Fruit fly (Drosophila melanogaster) whole organism, embryonic: Measurements from ENCODE around the gene CG31089.

Source experiments
- Asciz ChIP-seq: fragments of 200-800 bp; sonication (Bioruptor generic); optimal IDR thresholded peaks from 2 replicates; lab custom pipeline; 2017; ENCODE audit warnings: missing biosample characterization, mild to moderate bottlenecking, missing genetic modification characterization, missing genetic modification reagents
- Blimp-1 ChIP-seq: fragments of 200-800 bp; sonication (Bioruptor generic); optimal IDR thresholded peaks from 3 replicates; lab custom pipeline; 2018; ENCODE audit warnings: missing biosample characterization, missing genetic modification characterization, mild to moderate bottlenecking, moderate library complexity, missing genetic modification reagents
- BtbVII ChIP-seq: fragments of 200-800 bp; sonication (Bioruptor generic); optimal IDR thresholded peaks from 3 replicates; lab custom pipeline; 2017; ENCODE audit warnings: missing biosample characterization, mild to moderate bottlenecking, missing genetic modification characterization
- CG11398 ChIP-seq: fragments of 200-800 bp; sonication (Bioruptor generic); optimal IDR thresholded peaks from 2 replicates; lab custom pipeline; 2016; ENCODE audit warnings: missing biosample characterization, missing genetic modification characterization
- CG11560 ChIP-seq: fragments of 200-800 bp; sonication (Bioruptor generic); IDR thresholded peaks from 3 replicates; pipeline ENCODE4 v1.3.6; 2022; ENCODE audit warnings: missing biosample characterization, missing genetic modification characterization
- CG11695 ChIP-seq: fragments of 200-800 bp; sonication (Bioruptor generic); IDR thresholded peaks from 3 replicates; pipeline ENCODE4 v1.3.6; 2022; ENCODE audit warnings: missing biosample characterization, missing genetic modification characterization
- CG12071 ChIP-seq: fragments of 200-800 bp; sonication (Bioruptor generic); optimal IDR thresholded peaks from 3 replicates; lab custom pipeline; 2018; ENCODE audit warnings: missing biosample characterization, mild to moderate bottlenecking, missing genetic modification characterization
- CG12236 ChIP-seq: fragments of 200-800 bp; sonication (Bioruptor generic); optimal IDR thresholded peaks from 2 replicates; lab custom pipeline; 2016; ENCODE audit warnings: missing biosample characterization, missing genetic modification characterization
- CG1233 ChIP-seq: fragments of 200-800 bp; sonication (Bioruptor generic); optimal IDR thresholded peaks from 4 replicates; lab custom pipeline; 2018; ENCODE audit warnings: missing biosample characterization, mild to moderate bottlenecking, missing genetic modification characterization
- CG14710 ChIP-seq: fragments of 200-800 bp; sonication (Bioruptor generic); optimal IDR thresholded peaks from 3 replicates; lab custom pipeline; 2019; ENCODE audit warnings: missing biosample characterization, mild to moderate bottlenecking, missing genetic modification characterization, moderate library complexity
- CG17802 ChIP-seq: fragments of 200-800 bp; sonication (Bioruptor generic); optimal IDR thresholded peaks from 2 replicates; lab custom pipeline; 2018; ENCODE audit warnings: missing biosample characterization, mild to moderate bottlenecking, missing genetic modification characterization, moderate library complexity
- CG17829 ChIP-seq: fragments of 200-800 bp; optimal IDR thresholded peaks from 2 replicates; lab custom pipeline; 2019; ENCODE audit warnings: missing biosample characterization, mild to moderate bottlenecking, missing genetic modification characterization, moderate library complexity
- CG18764 ChIP-seq: fragments of 200-800 bp; sonication (Bioruptor generic); optimal IDR thresholded peaks from 3 replicates; lab custom pipeline; 2016; ENCODE audit warnings: missing biosample characterization, missing genetic modification characterization
- CG5953 ChIP-seq: fragments of 200-800 bp; sonication (Bioruptor generic); IDR thresholded peaks from 2 replicates; pipeline ENCODE4 v1.3.6; 2022; ENCODE audit warnings: missing biosample characterization, missing genetic modification characterization
- CG6175 ChIP-seq: fragments of 200-800 bp; sonication (Bioruptor generic); IDR thresholded peaks from 3 replicates; pipeline ENCODE4 v1.3.6; 2022; ENCODE audit warnings: missing biosample characterization, missing genetic modification characterization
- CG8290 ChIP-seq, 3 experiments: fragments of 200-800 bp; sonication (Bioruptor generic); optimal IDR thresholded peaks; 2 replicates each; lab custom pipeline; 2016 to 2019; ENCODE audit warnings: missing biosample characterization in 3 of 3, missing genetic modification characterization in 3 of 3, mild to moderate bottlenecking in 2 of 3, moderate library complexity in 1 of 3
- CG9727 ChIP-seq: fragments of 200-800 bp; sonication (Bioruptor generic); optimal IDR thresholded peaks from 3 replicates; lab custom pipeline; 2017; ENCODE audit warnings: missing biosample characterization, mild to moderate bottlenecking, missing genetic modification characterization
- Camta ChIP-seq: fragments of 200-800 bp; sonication (Bioruptor generic); optimal IDR thresholded peaks from 2 replicates; lab custom pipeline; 2016; ENCODE audit warnings: missing biosample characterization, missing genetic modification characterization
- CrebB ChIP-seq: fragments of 200-800 bp; sonication (Bioruptor generic); optimal IDR thresholded peaks from 3 replicates; lab custom pipeline; 2018; ENCODE audit warnings: missing biosample characterization, mild to moderate bottlenecking, missing genetic modification characterization
- Ets65A ChIP-seq: fragments of 200-800 bp; sonication (Bioruptor generic); peaks from one replicate; lab custom pipeline; 2016; ENCODE audit warnings: missing biosample characterization, missing genetic modification characterization
- HHEX ChIP-seq: fragments of 200-800 bp; sonication (Bioruptor generic); optimal IDR thresholded peaks from 3 replicates; lab custom pipeline; 2017; ENCODE audit warnings: missing biosample characterization, mild to moderate bottlenecking, missing genetic modification characterization, missing genetic modification reagents
- HLHmδ ChIP-seq: fragments of 200-800 bp; sonication (Bioruptor generic); optimal IDR thresholded peaks from 2 replicates; lab custom pipeline; 2018; ENCODE audit warnings: missing biosample characterization, mild to moderate bottlenecking, missing genetic modification characterization, moderate library complexity
- Hr78 ChIP-seq, 2 experiments: fragments of 200-800 bp in 1 of 2; fragments of >200 bp in 1 of 2; sonication (Bioruptor generic) in 1 of 2; optimal IDR thresholded peaks; 2 replicates each; lab custom pipeline; 2017 to 2019; ENCODE audit warnings: missing biosample characterization in 2 of 2, missing genetic modification characterization in 2 of 2, mild to moderate bottlenecking in 1 of 2, moderate library complexity in 1 of 2
- Kr ChIP-seq: fragments of 200-800 bp; sonication (Bioruptor generic); optimal IDR thresholded peaks from 2 replicates; lab custom pipeline; 2017; ENCODE audit warnings: missing biosample characterization, mild to moderate bottlenecking, missing genetic modification characterization
- Lim3 ChIP-seq: fragments of 200-800 bp; sonication (Bioruptor generic); IDR thresholded peaks from 2 replicates; pipeline ENCODE4 v1.3.6; 2022; ENCODE audit warnings: missing biosample characterization, missing genetic modification characterization
- Oli ChIP-seq: fragments of 200-800 bp; sonication (Bioruptor generic); optimal IDR thresholded peaks from 2 replicates; lab custom pipeline; 2018; ENCODE audit warnings: missing biosample characterization, mild to moderate bottlenecking, missing genetic modification characterization, moderate library complexity
- Side ChIP-seq: fragments of 200-800 bp; sonication (Bioruptor generic); optimal IDR thresholded peaks from 2 replicates; lab custom pipeline; 2016; ENCODE audit warnings: missing biosample characterization, missing genetic modification characterization
- Trl ChIP-seq, 3 experiments: fragments of >200 bp in 2 of 3; fragments of 200-800 bp in 1 of 3; sonication (Bioruptor generic) in 1 of 3; optimal IDR thresholded peaks; 2 replicates in 1 of 3; 3 replicates in 2 of 3; lab custom pipeline; 2016 to 2017; ENCODE audit warnings: missing biosample characterization in 1 of 3, missing genetic modification characterization in 1 of 3
- ab ChIP-seq: fragments of 200-800 bp; sonication (Bioruptor generic); optimal IDR thresholded peaks from 2 replicates; lab custom pipeline; 2016; ENCODE audit warnings: missing biosample characterization, missing genetic modification characterization
- ac ChIP-seq: fragments of 200-800 bp; sonication (Bioruptor generic); optimal IDR thresholded peaks from 3 replicates; lab custom pipeline; 2017; ENCODE audit warnings: missing biosample characterization, mild to moderate bottlenecking, missing genetic modification characterization
- aop ChIP-seq: fragments of 200-800 bp; sonication (Bioruptor generic); IDR thresholded peaks from 2 replicates; pipeline ENCODE4 v1.3.6; 2022; ENCODE audit warnings: missing biosample characterization, missing genetic modification characterization
- ap ChIP-seq: fragments of 200-800 bp; sonication (Bioruptor generic); IDR thresholded peaks from 2 replicates; pipeline ENCODE4 v1.3.6; 2022; ENCODE audit warnings: missing biosample characterization, missing genetic modification characterization
- dan ChIP-seq: fragments of 200-800 bp; sonication (Bioruptor generic); IDR thresholded peaks from 2 replicates; pipeline ENCODE4 v1.3.6; 2022; ENCODE audit warnings: missing biosample characterization, missing genetic modification characterization
- ems ChIP-seq: fragments of 200-800 bp; sonication (Bioruptor generic); optimal IDR thresholded peaks from 3 replicates; lab custom pipeline; 2016; ENCODE audit warnings: missing biosample characterization, missing genetic modification characterization
- gcm ChIP-seq: fragments of 200-800 bp; sonication (Bioruptor generic); optimal IDR thresholded peaks from 2 replicates; lab custom pipeline; 2019; ENCODE audit warnings: missing biosample characterization, mild to moderate bottlenecking, missing genetic modification characterization, moderate library complexity
- gem ChIP-seq: fragments of 200-800 bp; sonication (Bioruptor generic); optimal IDR thresholded peaks from 2 replicates; lab custom pipeline; 2019; ENCODE audit warnings: missing biosample characterization, mild to moderate bottlenecking, missing genetic modification characterization, moderate library complexity
- grn ChIP-seq: fragments of 200-800 bp; sonication (Bioruptor generic); optimal IDR thresholded peaks from 3 replicates; lab custom pipeline; 2017; ENCODE audit warnings: missing biosample characterization, missing genetic modification characterization
- jigr1 ChIP-seq: fragments of 200-800 bp; sonication (Bioruptor generic); IDR thresholded peaks from 3 replicates; pipeline ENCODE4 v1.3.6; 2022; ENCODE audit warnings: missing biosample characterization, missing genetic modification characterization
- kah ChIP-seq: fragments of 200-800 bp; sonication (Bioruptor generic); optimal IDR thresholded peaks from 2 replicates; lab custom pipeline; 2018; ENCODE audit warnings: missing biosample characterization, mild to moderate bottlenecking, missing genetic modification characterization
- klu ChIP-seq: fragments of 200-800 bp; sonication (Bioruptor generic); IDR thresholded peaks from 2 replicates; pipeline ENCODE4 v1.3.6; 2022; ENCODE audit warnings: missing biosample characterization, missing genetic modification characterization
- kni ChIP-seq: fragments of 200-800 bp; sonication (Bioruptor generic); optimal IDR thresholded peaks from 3 replicates; lab custom pipeline; 2017; ENCODE audit warnings: mild to moderate bottlenecking, missing biosample characterization, missing genetic modification reagents, missing genetic modification characterization
- mam ChIP-seq: fragments of 200-800 bp; sonication (Bioruptor generic); optimal IDR thresholded peaks from 3 replicates; lab custom pipeline; 2016; ENCODE audit warnings: missing biosample characterization, missing genetic modification characterization
- p53 ChIP-seq: fragments of 200-800 bp; sonication (Bioruptor generic); optimal IDR thresholded peaks from 2 replicates; lab custom pipeline; 2016; ENCODE audit warnings: missing biosample characterization, missing genetic modification characterization
- pfk ChIP-seq: fragments of 200-800 bp; sonication (Bioruptor generic); optimal IDR thresholded peaks from 2 replicates; lab custom pipeline; 2018; ENCODE audit warnings: missing biosample characterization, mild to moderate bottlenecking, missing genetic modification characterization, moderate library complexity
- pum ChIP-seq: fragments of 200-800 bp; sonication (Bioruptor generic); optimal IDR thresholded peaks from 2 replicates; lab custom pipeline; 2016; ENCODE audit warnings: missing biosample characterization, missing genetic modification characterization
- salm ChIP-seq: fragments of 200-800 bp; sonication (Bioruptor generic); optimal IDR thresholded peaks from 2 replicates; lab custom pipeline; 2018; ENCODE audit warnings: missing biosample characterization, mild to moderate bottlenecking, missing genetic modification characterization
- sens ChIP-seq: fragments of 200-800 bp; sonication (Bioruptor generic); peaks from one replicate; lab custom pipeline; 2016; ENCODE audit warnings: missing biosample characterization, missing genetic modification characterization
- sqz ChIP-seq: fragments of 200-800 bp; sonication (Bioruptor generic); optimal IDR thresholded peaks from 3 replicates; lab custom pipeline; 2018; ENCODE audit warnings: missing biosample characterization, mild to moderate bottlenecking, missing genetic modification characterization
- sr ChIP-seq: fragments of 200-800 bp; sonication (Bioruptor generic); IDR thresholded peaks from 3 replicates; pipeline ENCODE4 v1.3.6; 2022; ENCODE audit warnings: missing biosample characterization, missing genetic modification characterization
- sug ChIP-seq: fragments of 200-800 bp; optimal IDR thresholded peaks from 2 replicates; lab custom pipeline; 2019; ENCODE audit warnings: missing biosample characterization, mild to moderate bottlenecking, missing genetic modification characterization, moderate library complexity
- trem ChIP-seq: fragments of 200-800 bp; optimal IDR thresholded peaks from 3 replicates; lab custom pipeline; 2019; ENCODE audit warnings: missing biosample characterization, mild to moderate bottlenecking, missing genetic modification characterization, moderate library complexity

Gene CG31089

DNA sequence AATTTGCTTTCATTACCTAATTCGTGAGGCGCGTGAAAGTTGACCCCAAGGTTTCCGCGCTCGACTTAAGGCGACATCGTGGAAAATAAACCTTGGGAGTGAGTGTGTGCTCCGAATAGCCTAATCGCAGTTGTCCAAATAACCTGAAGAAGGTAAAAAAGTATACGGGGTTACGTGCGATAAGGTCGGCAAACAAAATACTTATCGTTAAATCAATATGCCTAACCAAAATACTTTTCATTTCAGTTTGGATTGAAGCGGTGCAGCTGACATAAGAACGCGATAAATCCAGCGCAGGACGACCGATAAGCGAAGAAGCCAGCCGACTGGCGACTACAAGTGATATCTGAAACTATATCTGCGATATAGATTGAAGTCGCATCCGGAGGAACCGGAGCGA lies 17.3 kb upstream of the CG31089 start (continued):
- TF ChIP-seq CG18764 (GFP tag; lab: Kevin White, UChicago) = no peak
- no peak for TF ChIP-seq sqz (GFP tag; lab: Kevin White, UChicago)
- TF ChIP-seq CrebB = peak; percentile 65
- no peak for TF ChIP-seq CG11560 (tag; lab: Robert Waterston, UW)
- peak; percentile 38 for TF ChIP-seq CG12236 (GFP tag; lab: Kevin White, UChicago)
- no peak for TF ChIP-seq pum (GFP tag; lab: Kevin White, UChicago)
- TF ChIP-seq Oli = no peak
- TF ChIP-seq CG5953 = 0 out of 2 replicates have a peak, but pooled peaks have one; percentile 40
- TF ChIP-seq Blimp-1 = peak; percentile 50
- TF ChIP-seq CG6175 (GFP tag; lab: Robert Waterston, UW) = no peak
- peak; percentile 13 for TF ChIP-seq CG9727 (GFP tag; lab: Kevin White, UChicago)
- no peak for TF ChIP-seq HHEX (GFP tag; lab: Kevin White, UChicago)
- TF ChIP-seq CG11695 (GFP tag; lab: Robert Waterston, UW) = 0 out of 3 replicates have a peak, but pooled peaks have one; percentile 30
- TF ChIP-seq aop (GFP tag; lab: Robert Waterston, UW) = no peak
- peak in 1 of 2 experiments; percentile 96 for TF ChIP-seq Hr78 (GFP tag; optimal IDR thresholded peaks at IDR 0.05; lab: Kevin White, UChicago)
- peak; percentile 31 for TF ChIP-seq gem (tag; lab: Kevin White, UChicago)
- no peak for TF ChIP-seq ab (GFP tag; lab: Kevin White, UChicago)
- no peak for TF ChIP-seq mam
- peak; percentile 42 for TF ChIP-seq CG1233 (GFP tag; lab: Kevin White, UChicago)
- TF ChIP-seq Ets65A = no peak
- peak; percentile 12 for TF ChIP-seq ems (GFP tag; lab: Kevin White, UChicago)
- TF ChIP-seq p53 = no peak
- no peak for TF ChIP-seq trem
- no peak for TF ChIP-seq dan (GFP tag; lab: Robert Waterston, UW)
- peak; percentile 1 for TF ChIP-seq BtbVII (GFP tag; lab: Kevin White, UChicago)
- TF ChIP-seq CG14710 (tag; lab: Kevin White, UChicago) = peak; percentile 44
- TF ChIP-seq Side (GFP tag; lab: Kevin White, UChicago) = peak; percentile 35
- TF ChIP-seq kni (GFP tag; lab: Kevin White, UChicago) = peak; percentile 90
- peak; percentile 10 for TF ChIP-seq sug (tag; lab: Kevin White, UChicago)
- TF ChIP-seq HLHmδ (GFP tag; lab: Kevin White, UChicago) = peak; percentile 64
- peak; percentile 58 for TF ChIP-seq salm (tag; lab: Kevin White, UChicago)
- no peak for TF ChIP-seq CG17802
- peak; percentile 27 for TF ChIP-seq gcm (GFP tag; lab: Kevin White, UChicago)
- peak; percentile 28 for TF ChIP-seq kah (GFP tag; lab: Kevin White, UChicago)
- TF ChIP-seq Camta (GFP tag; lab: Kevin White, UChicago) = peak; percentile 18
- TF ChIP-seq Asciz (GFP tag; lab: Kevin White, UChicago) = peak; percentile 51
- no peak for TF ChIP-seq klu (GFP tag; lab: Robert Waterston, UW)
- no peak for TF ChIP-seq Trl (optimal IDR thresholded peaks at IDR 0.05; lab: Kevin White, UChicago)
- TF ChIP-seq Trl (GFP tag; optimal IDR thresholded peaks at IDR 0.05; lab: Kevin White, UChicago) = peak; percentile 39
- TF ChIP-seq CG12071 = peak; percentile 24
- peak; percentile 86 for TF ChIP-seq grn
- peak; percentile 24 for TF ChIP-seq pfk (GFP tag; lab: Kevin White, UChicago)
- peak; percentile 82 for TF ChIP-seq Kr (GFP tag; lab: Kevin White, UChicago)
- TF ChIP-seq CG8290 (GFP tag; optimal IDR thresholded peaks at IDR 0.05; lab: Kevin White, UChicago) = no peak
- peak in 1 of 2 experiments; percentile 71 for TF ChIP-seq CG8290 (tag; optimal IDR thresholded peaks at IDR 0.05; lab: Kevin White, UChicago)
- TF ChIP-seq CG11398 = peak; percentile 30
- TF ChIP-seq ac = peak; percentile 68
- no peak for TF ChIP-seq jigr1 (GFP tag; lab: Robert Waterston, UW)
- peak; percentile 25 for TF ChIP-seq sens (GFP tag; lab: Kevin White, UChicago)
- TF ChIP-seq CG17829 (tag; lab: Kevin White, UChicago) = peak; percentile 9
- TF ChIP-seq ap = no peak
- no peak for TF ChIP-seq Lim3
- TF ChIP-seq sr = no peak
